Fruit fly (Drosophila melanogaster) whole organism, embryonic: ENCODE results near the gene CG7191.

Experiments used
- Abd-B ChIP-seq: fragments of 200-800 bp; sonication (Bioruptor generic); optimal IDR thresholded peaks from 2 replicates; lab custom pipeline; 2018; ENCODE audit warnings: missing biosample characterization, mild to moderate bottlenecking, missing genetic modification characterization, moderate library complexity
- BEAF-32 ChIP-seq: fragments of 200-800 bp; sonication (Bioruptor generic); optimal IDR thresholded peaks from 3 replicates; lab custom pipeline; 2017; ENCODE audit warnings: missing biosample characterization, missing genetic modification characterization, mild to moderate bottlenecking, moderate library complexity, missing genetic modification reagents
- Bdp1 ChIP-seq: fragments of 200-800 bp; sonication (Bioruptor generic); optimal IDR thresholded peaks from 3 replicates; lab custom pipeline; 2016; ENCODE audit warnings: missing biosample characterization, missing genetic modification characterization
- CG10431 ChIP-seq: fragments of 200-800 bp; sonication (Bioruptor generic); optimal IDR thresholded peaks from 3 replicates; lab custom pipeline; 2018; ENCODE audit warnings: missing biosample characterization, mild to moderate bottlenecking, missing genetic modification characterization
- CG10959 ChIP-seq: fragments of 200-800 bp; sonication (Bioruptor generic); IDR thresholded peaks from 2 replicates; pipeline ENCODE4 v1.3.6; 2022; ENCODE audit warnings: missing biosample characterization, missing genetic modification characterization
- CG11085 ChIP-seq: fragments of 200-800 bp; sonication (Bioruptor generic); IDR thresholded peaks from 2 replicates; pipeline ENCODE4 v1.3.6; 2022; ENCODE audit warnings: missing biosample characterization, missing genetic modification characterization
- CG11504 ChIP-seq: fragments of 200-800 bp; sonication (Bioruptor generic); optimal IDR thresholded peaks from 3 replicates; lab custom pipeline; 2019; ENCODE audit warnings: missing biosample characterization, mild to moderate bottlenecking, missing genetic modification characterization, moderate library complexity
- CG13624 ChIP-seq: fragments of 200-800 bp; sonication (Bioruptor generic); optimal IDR thresholded peaks from 2 replicates; lab custom pipeline; 2016; ENCODE audit warnings: missing biosample characterization, missing genetic modification characterization
- CG15011 ChIP-seq: fragments of 200-800 bp; sonication (Bioruptor generic); optimal IDR thresholded peaks from 3 replicates; lab custom pipeline; 2018; ENCODE audit warnings: missing biosample characterization, mild to moderate bottlenecking, missing genetic modification characterization
- CG17385 ChIP-seq: fragments of 200-800 bp; sonication (Bioruptor generic); optimal IDR thresholded peaks from 3 replicates; lab custom pipeline; 2018; ENCODE audit warnings: missing biosample characterization, mild to moderate bottlenecking, missing genetic modification characterization
- CG18619 ChIP-seq: fragments of 200-800 bp; sonication (Bioruptor generic); optimal IDR thresholded peaks from 3 replicates; lab custom pipeline; 2017; ENCODE audit warnings: missing biosample characterization, mild to moderate bottlenecking, missing genetic modification characterization
- CG2199 ChIP-seq: fragments of 200-800 bp; sonication (Bioruptor generic); IDR thresholded peaks from 3 replicates; pipeline ENCODE4 v1.3.6; 2022; ENCODE audit warnings: missing biosample characterization, missing genetic modification characterization
- CG2712 ChIP-seq: fragments of 200-800 bp; optimal IDR thresholded peaks from 3 replicates; lab custom pipeline; 2019; ENCODE audit warnings: missing biosample characterization, mild to moderate bottlenecking, missing genetic modification characterization, moderate library complexity
- CG30431 ChIP-seq: fragments of 200-800 bp; sonication (Bioruptor generic); optimal IDR thresholded peaks from 2 replicates; lab custom pipeline; 2017; ENCODE audit warnings: missing biosample characterization, missing genetic modification characterization
- CG33213 ChIP-seq: fragments of 200-800 bp; sonication (Bioruptor generic); optimal IDR thresholded peaks from 3 replicates; lab custom pipeline; 2016; ENCODE audit warnings: missing biosample characterization, missing genetic modification characterization
- CG33557 ChIP-seq: fragments of 200-800 bp; sonication (Bioruptor generic); optimal IDR thresholded peaks from 2 replicates; lab custom pipeline; 2019; ENCODE audit warnings: missing biosample characterization, mild to moderate bottlenecking, missing genetic modification characterization, moderate library complexity
- CG34422 ChIP-seq: fragments of 200-800 bp; sonication (Bioruptor generic); IDR thresholded peaks from 3 replicates; pipeline ENCODE4 v1.3.6; 2022; ENCODE audit warnings: missing biosample characterization, missing genetic modification characterization
- CG7357 ChIP-seq: fragments of 200-800 bp; sonication (Bioruptor generic); IDR thresholded peaks from 3 replicates; pipeline ENCODE4 v1.3.6; 2022; ENCODE audit warnings: missing biosample characterization, missing genetic modification characterization
- CG8765 ChIP-seq: fragments of 200-800 bp; sonication (Bioruptor generic); IDR thresholded peaks from 2 replicates; pipeline ENCODE4 v1.3.6; 2022; ENCODE audit warnings: missing biosample characterization, missing genetic modification characterization
- CG9727 ChIP-seq: fragments of 200-800 bp; sonication (Bioruptor generic); optimal IDR thresholded peaks from 3 replicates; lab custom pipeline; 2017; ENCODE audit warnings: missing biosample characterization, mild to moderate bottlenecking, missing genetic modification characterization
- Dref ChIP-seq: fragments of 200-800 bp; sonication (Bioruptor generic); IDR thresholded peaks from 2 replicates; pipeline ENCODE4 v1.3.6; 2022; ENCODE audit warnings: missing biosample characterization, missing genetic modification characterization
- E2f1 ChIP-seq: fragments of 200-800 bp; sonication (Bioruptor generic); IDR thresholded peaks from 2 replicates; pipeline ENCODE4 v1.3.6; 2022; ENCODE audit warnings: missing biosample characterization, missing genetic modification characterization
- Elba2 ChIP-seq: fragments of 200-800 bp; sonication (Bioruptor generic); optimal IDR thresholded peaks from 3 replicates; lab custom pipeline; 2016; ENCODE audit warnings: missing biosample characterization, missing genetic modification characterization
- Hr78 ChIP-seq, 2 experiments: fragments of 200-800 bp in 1 of 2; fragments of >200 bp in 1 of 2; sonication (Bioruptor generic) in 1 of 2; optimal IDR thresholded peaks; 2 replicates each; lab custom pipeline; 2017 to 2019; ENCODE audit warnings: missing biosample characterization in 2 of 2, missing genetic modification characterization in 2 of 2, mild to moderate bottlenecking in 1 of 2, moderate library complexity in 1 of 2
- Lim3 ChIP-seq: fragments of 200-800 bp; sonication (Bioruptor generic); IDR thresholded peaks from 2 replicates; pipeline ENCODE4 v1.3.6; 2022; ENCODE audit warnings: missing biosample characterization, missing genetic modification characterization
- Meics ChIP-seq: fragments of 200-800 bp; sonication (Bioruptor generic); optimal IDR thresholded peaks from 2 replicates; lab custom pipeline; 2017; ENCODE audit warnings: missing biosample characterization, mild to moderate bottlenecking, missing genetic modification characterization
- Sox100B ChIP-seq: fragments of 200-800 bp; sonication (Bioruptor generic); optimal IDR thresholded peaks from 3 replicates; lab custom pipeline; 2018; ENCODE audit warnings: missing biosample characterization, mild to moderate bottlenecking, missing genetic modification characterization
- Stat92E ChIP-seq, 3 experiments: fragments of >200 bp in 2 of 3; fragments of 200-800 bp in 1 of 3; sonication (Bioruptor generic) in 1 of 3; optimal IDR thresholded peaks; 2 replicates each; lab custom pipeline; 2017 to 2019; ENCODE audit warnings: missing biosample characterization in 3 of 3, missing genetic modification characterization in 3 of 3, mild to moderate bottlenecking in 1 of 3, moderate library complexity in 1 of 3
- Taf1 ChIP-seq: fragments of 200-800 bp; sonication (Bioruptor generic); IDR thresholded peaks from 2 replicates; pipeline ENCODE4 v1.3.6; 2022; ENCODE audit warnings: missing biosample characterization, missing genetic modification characterization
- YL-1 ChIP-seq: fragments of 200-800 bp; sonication (Bioruptor generic); optimal IDR thresholded peaks from 3 replicates; lab custom pipeline; 2017; ENCODE audit warnings: missing biosample characterization, mild to moderate bottlenecking, missing genetic modification characterization
- ab ChIP-seq: fragments of 200-800 bp; sonication (Bioruptor generic); optimal IDR thresholded peaks from 2 replicates; lab custom pipeline; 2016; ENCODE audit warnings: missing biosample characterization, missing genetic modification characterization
- abd-A ChIP-seq: fragments of 200-800 bp; sonication (Bioruptor generic); optimal IDR thresholded peaks from 3 replicates; lab custom pipeline; 2019; ENCODE audit warnings: missing biosample characterization, mild to moderate bottlenecking, missing genetic modification characterization, moderate library complexity
- az2 ChIP-seq: fragments of 200-800 bp; sonication (Bioruptor generic); optimal IDR thresholded peaks from 3 replicates; lab custom pipeline; 2016; ENCODE audit warnings: missing biosample characterization, missing genetic modification characterization
- dan ChIP-seq: fragments of 200-800 bp; sonication (Bioruptor generic); IDR thresholded peaks from 2 replicates; pipeline ENCODE4 v1.3.6; 2022; ENCODE audit warnings: missing biosample characterization, missing genetic modification characterization
- danr ChIP-seq: fragments of 200-800 bp; sonication (Bioruptor generic); IDR thresholded peaks from 2 replicates; pipeline ENCODE4 v1.3.6; 2022; ENCODE audit warnings: missing biosample characterization, missing genetic modification characterization
- dati ChIP-seq: fragments of 200-800 bp; sonication (Bioruptor generic); IDR thresholded peaks from 2 replicates; pipeline ENCODE4 v1.3.6; 2022; ENCODE audit warnings: missing biosample characterization, missing genetic modification characterization
- dysf ChIP-seq: fragments of 200-800 bp; sonication (Bioruptor generic); IDR thresholded peaks from 3 replicates; pipeline ENCODE4 v1.3.6; 2022; ENCODE audit warnings: missing biosample characterization, missing genetic modification characterization
- emc ChIP-seq: fragments of 200-800 bp; sonication (Bioruptor generic); optimal IDR thresholded peaks from 2 replicates; lab custom pipeline; 2016; ENCODE audit warnings: missing biosample characterization, missing genetic modification characterization
- fru ChIP-seq: fragments of >200 bp; optimal IDR thresholded peaks from 2 replicates; lab custom pipeline; 2017
- grau ChIP-seq: fragments of 200-800 bp; optimal IDR thresholded peaks from 3 replicates; lab custom pipeline; 2019; ENCODE audit warnings: missing biosample characterization, mild to moderate bottlenecking, missing genetic modification characterization, moderate library complexity
- grn ChIP-seq: fragments of 200-800 bp; sonication (Bioruptor generic); optimal IDR thresholded peaks from 3 replicates; lab custom pipeline; 2017; ENCODE audit warnings: missing biosample characterization, missing genetic modification characterization
- gt ChIP-seq: fragments of 200-800 bp; sonication (Bioruptor generic); IDR thresholded peaks from 2 replicates; pipeline ENCODE4 v1.3.6; 2022; ENCODE audit warnings: missing biosample characterization, missing genetic modification characterization
- kah ChIP-seq: fragments of 200-800 bp; sonication (Bioruptor generic); optimal IDR thresholded peaks from 2 replicates; lab custom pipeline; 2018; ENCODE audit warnings: missing biosample characterization, mild to moderate bottlenecking, missing genetic modification characterization
- ken ChIP-seq: fragments of 200-800 bp; sonication (Bioruptor generic); IDR thresholded peaks from 3 replicates; pipeline ENCODE4 v1.3.6; 2022; ENCODE audit warnings: missing biosample characterization, missing genetic modification characterization
- lilli ChIP-seq: fragments of 200-800 bp; sonication (Bioruptor generic); optimal IDR thresholded peaks from 3 replicates; lab custom pipeline; 2016; ENCODE audit warnings: missing biosample characterization, missing genetic modification characterization
- nau ChIP-seq: fragments of 200-800 bp; sonication (Bioruptor generic); optimal IDR thresholded peaks from 3 replicates; lab custom pipeline; 2017; ENCODE audit warnings: missing biosample characterization, mild to moderate bottlenecking, missing genetic modification characterization, missing genetic modification reagents
- onecut ChIP-seq: fragments of 200-800 bp; sonication (Bioruptor generic); IDR thresholded peaks from 2 replicates; pipeline ENCODE4 v1.3.6; 2022; ENCODE audit warnings: missing biosample characterization, missing genetic modification characterization
- pho ChIP-seq: fragments of 200-800 bp; sonication (Bioruptor generic); optimal IDR thresholded peaks from 2 replicates; lab custom pipeline; 2016; ENCODE audit warnings: missing biosample characterization, missing genetic modification characterization
- row ChIP-seq: fragments of 200-800 bp; sonication (Bioruptor generic); IDR thresholded peaks from 3 replicates; pipeline ENCODE4 v1.3.6; 2022; ENCODE audit warnings: missing biosample characterization, missing genetic modification characterization
- salm ChIP-seq: fragments of 200-800 bp; sonication (Bioruptor generic); optimal IDR thresholded peaks from 2 replicates; lab custom pipeline; 2018; ENCODE audit warnings: missing biosample characterization, mild to moderate bottlenecking, missing genetic modification characterization
- tin ChIP-seq: fragments of 200-800 bp; sonication (Bioruptor generic); optimal IDR thresholded peaks from 3 replicates; lab custom pipeline; 2016; ENCODE audit warnings: missing biosample characterization, missing genetic modification characterization

CG7191 gene

DNA sequence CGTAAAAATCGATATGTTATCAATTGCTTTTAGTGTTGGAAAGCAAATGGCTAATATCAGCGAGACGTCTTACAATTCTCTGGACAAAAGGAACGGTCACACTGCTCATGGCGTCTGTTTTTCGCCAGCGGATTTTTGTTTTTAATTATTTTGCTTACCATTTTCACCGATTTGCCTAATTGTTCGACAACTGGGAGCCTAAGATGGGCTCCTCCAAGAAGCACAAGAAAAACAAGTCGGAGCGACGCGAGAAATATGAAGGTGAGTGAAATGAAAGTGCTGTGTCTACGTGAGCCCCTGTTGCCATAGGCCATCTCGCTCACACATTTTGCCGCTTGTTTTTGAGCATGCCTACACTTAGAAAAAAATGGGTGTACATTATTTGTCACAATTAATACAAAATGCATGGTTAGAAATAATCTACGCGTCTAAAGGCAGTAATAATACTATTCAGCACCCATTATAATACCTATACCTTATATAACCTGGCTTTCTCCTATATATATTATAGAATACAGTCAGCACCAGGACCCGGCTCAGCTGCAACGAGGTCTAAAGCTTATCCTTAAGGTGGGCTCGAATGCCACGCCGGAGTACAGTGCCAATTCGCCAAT lies 15.5 kb downstream of the CG7191 start, which contains the start of gene Brd7-9 (continued):
- TF ChIP-seq CG10431 (GFP tag; lab: Kevin White, UChicago) (no peak), fru (lab: Kevin White, UChicago) (no peak), grau (peak; percentile 62), CG34422 (GFP tag; lab: Robert Waterston, UW) (peak; percentile 95), Meics (GFP tag; lab: Kevin White, UChicago) (peak; percentile 80), dysf (peak; percentile 82), CG15011 (GFP tag; lab: Kevin White, UChicago) (peak; percentile 45), row (GFP tag; lab: Robert Waterston, UW) (peak; percentile 65), ab (no peak), CG11504 (tag; lab: Kevin White, UChicago) (peak; percentile 71), dati (GFP tag; lab: Robert Waterston, UW) (peak; percentile 80), kah (peak; percentile 0), CG10959 (peak; percentile 63), ken (GFP tag; lab: Robert Waterston, UW) (peak; percentile 72; the same call in 2 of the 3 replicates), E2f1 (GFP tag; lab: Robert Waterston, UW) (peak; percentile 78), pho (GFP tag; lab: Kevin White, UChicago) (peak; percentile 55), emc (GFP tag; lab: Kevin White, UChicago) (no peak), danr (GFP tag; lab: Robert Waterston, UW) (peak; percentile 50), CG7357 (GFP tag; lab: Robert Waterston, UW) (peak; percentile 49; the same call in 1 of the 3 replicates), grn (GFP tag; lab: Kevin White, UChicago) (no peak), tin (peak; percentile 73), onecut (GFP tag; lab: Robert Waterston, UW) (peak; percentile 73), CG8765 (GFP tag; lab: Robert Waterston, UW) (peak; percentile 45; the same call in 1 of the 2 replicates), CG2712 (tag; lab: Kevin White, UChicago) (peak; percentile 76), Dref (GFP tag; lab: Robert Waterston, UW) (peak; percentile 84), az2 (GFP tag; lab: Kevin White, UChicago) (peak; percentile 70), dan (no peak), CG33557 (GFP tag; lab: Kevin White, UChicago) (no peak), CG9727 (GFP tag; lab: Kevin White, UChicago) (peak; percentile 79), CG2199 (GFP tag; lab: Robert Waterston, UW) (peak; percentile 41; the same call in 1 of the 3 replicates), Taf1 (GFP tag; lab: Robert Waterston, UW) (peak; percentile 60), CG11085 (GFP tag; lab: Robert Waterston, UW) (peak; percentile 49; the same call in 1 of the 2 replicates), Sox100B (GFP tag; lab: Kevin White, UChicago) (peak; percentile 55), CG30431 (GFP tag; lab: Kevin White, UChicago) (peak; percentile 20), Elba2 (GFP tag; lab: Kevin White, UChicago) (no peak), gt (GFP tag; lab: Robert Waterston, UW) (no peak), abd-A (tag; lab: Kevin White, UChicago) (no peak), nau (GFP tag; lab: Kevin White, UChicago) (peak; percentile 77), salm (tag; lab: Kevin White, UChicago) (peak; percentile 29), Bdp1 (peak; percentile 6), BEAF-32 (GFP tag; lab: Kevin White, UChicago) (peak; percentile 51), lilli (GFP tag; lab: Kevin White, UChicago) (peak; percentile 73), CG13624 (GFP tag; lab: Kevin White, UChicago) (peak; percentile 64), YL-1 (GFP tag; lab: Kevin White, UChicago) (peak; percentile 88), Hr78 (GFP tag; optimal IDR thresholded peaks at IDR 0.05; lab: Kevin White, UChicago) (no peak), CG33213 (GFP tag; lab: Kevin White, UChicago) (peak; percentile 38), Lim3 (GFP tag; lab: Robert Waterston, UW) (no peak), CG18619 (GFP tag; lab: Kevin White, UChicago) (peak; percentile 66), Abd-B (GFP tag; lab: Kevin White, UChicago) (no peak), CG17385 (GFP tag; lab: Kevin White, UChicago) (peak; percentile 66), Stat92E (GFP tag; optimal IDR thresholded peaks at IDR 0.05; lab: Kevin White, UChicago) (peak in 1 of 3 experiments; percentile 56)
